Worm (Caenorhabditis elegans) whole organism, late embryonic: ENCODE measurements around the gene C06A12.8.

Source experiments
- C08G9.2 ChIP-seq: sonication (generic microtip); optimal IDR thresholded peaks from 2 replicates; lab custom pipeline; 2016; ENCODE audit warnings: mild to moderate bottlenecking, missing genetic modification characterization, moderate library complexity, missing compliant biosample characterization
- C38D4.7 ChIP-seq: fragments of 200-800 bp; sonication (Bioruptor generic); optimal IDR thresholded peaks from 2 replicates; lab custom pipeline; 2018; ENCODE audit warnings: mild to moderate bottlenecking, missing genetic modification characterization, moderate library complexity, missing compliant biosample characterization
- K09A11.1 ChIP-seq: sonication (generic microtip); optimal IDR thresholded peaks from 2 replicates; lab custom pipeline; 2017; ENCODE audit warnings: antibody characterized with exemption, mild to moderate bottlenecking, missing genetic modification characterization, missing compliant biosample characterization; ENCODE audit not compliant: insufficient read depth
- T23F11.4 ChIP-seq: fragments of 200-800 bp; sonication (Bioruptor generic); optimal IDR thresholded peaks from 2 replicates; lab custom pipeline; 2018; ENCODE audit warnings: mild to moderate bottlenecking, missing genetic modification characterization, missing compliant biosample characterization
- ahr-1 ChIP-seq: sonication (generic microtip); optimal IDR thresholded peaks from 2 replicates; lab custom pipeline; 2016; ENCODE audit warnings: missing genetic modification characterization, missing compliant biosample characterization
- ama-1 ChIP-seq: fragments of 150-350 bp; optimal IDR thresholded peaks from 2 replicates; lab custom pipeline; 2014
- ceh-18 ChIP-seq: sonication (generic microtip); optimal IDR thresholded peaks from 2 replicates; lab custom pipeline; 2016; ENCODE audit warnings: missing genetic modification characterization, missing compliant biosample characterization
- ceh-19 ChIP-seq: fragments of 200-800 bp; sonication (Bioruptor generic); optimal IDR thresholded peaks from 2 replicates; lab custom pipeline; 2018; ENCODE audit warnings: mild to moderate bottlenecking, missing genetic modification characterization, missing compliant biosample characterization
- ceh-22 ChIP-seq: sonication (generic microtip); optimal IDR thresholded peaks from 2 replicates; lab custom pipeline; 2017; ENCODE audit warnings: missing biosample characterization, missing genetic modification characterization
- ceh-30 ChIP-seq: fragments of 150-350 bp; optimal IDR thresholded peaks from 2 replicates; lab custom pipeline; 2014; ENCODE audit warnings: missing biosample characterization, missing genetic modification characterization
- ceh-45 ChIP-seq: fragments of 200-800 bp; sonication (Bioruptor generic); IDR thresholded peaks from 2 replicates; pipeline ENCODE4 v1.3.6; 2022; ENCODE audit warnings: missing genetic modification reagents, missing genetic modification characterization, missing compliant biosample characterization
- ceh-48 ChIP-seq: sonication (generic microtip); optimal IDR thresholded peaks from 2 replicates; lab custom pipeline; 2016; ENCODE audit warnings: missing genetic modification characterization, inconsistent platforms, missing compliant biosample characterization
- ceh-6 ChIP-seq: fragments of 200-800 bp; sonication (Bioruptor generic); optimal IDR thresholded peaks from 2 replicates; lab custom pipeline; 2018; ENCODE audit warnings: mild to moderate bottlenecking, missing genetic modification characterization, missing compliant biosample characterization
- che-1 ChIP-seq: sonication (generic microtip); optimal IDR thresholded peaks from 2 replicates; lab custom pipeline; 2016; ENCODE audit warnings: mild to moderate bottlenecking, missing genetic modification characterization, missing compliant biosample characterization
- dve-1 ChIP-seq: sonication (generic microtip); optimal IDR thresholded peaks from 2 replicates; lab custom pipeline; 2017; ENCODE audit warnings: antibody characterized with exemption, mild to moderate bottlenecking, missing genetic modification characterization, missing compliant biosample characterization
- ets-4 ChIP-seq: sonication (generic microtip); optimal IDR thresholded peaks from 2 replicates; lab custom pipeline; 2016; ENCODE audit warnings: missing genetic modification characterization, missing compliant biosample characterization
- eyg-1 ChIP-seq: sonication (generic microtip); optimal IDR thresholded peaks from 2 replicates; lab custom pipeline; 2016; ENCODE audit warnings: missing genotype, missing genetic modification characterization, missing compliant biosample characterization
- fkh-6 ChIP-seq: sonication (generic microtip); optimal IDR thresholded peaks from 2 replicates; lab custom pipeline; 2016; ENCODE audit warnings: missing genetic modification characterization, missing compliant biosample characterization
- gmeb-2 ChIP-seq: sonication (generic microtip); optimal IDR thresholded peaks from 2 replicates; lab custom pipeline; 2016; ENCODE audit warnings: missing genetic modification characterization, inconsistent platforms, missing compliant biosample characterization
- hlh-13 ChIP-seq: fragments of 200-800 bp; sonication (Bioruptor generic); optimal IDR thresholded peaks from 2 replicates; lab custom pipeline; 2018; ENCODE audit warnings: mild to moderate bottlenecking, missing genetic modification characterization, missing compliant biosample characterization
- hlh-15 ChIP-seq: sonication (generic microtip); optimal IDR thresholded peaks from 2 replicates; lab custom pipeline; 2016; ENCODE audit warnings: missing genetic modification characterization, missing compliant biosample characterization
- hlh-30 ChIP-seq: sonication (generic microtip); optimal IDR thresholded peaks from 2 replicates; lab custom pipeline; 2017; ENCODE audit warnings: antibody characterized with exemption, missing genetic modification characterization, missing compliant biosample characterization; ENCODE audit not compliant: insufficient read depth
- hlh-6 ChIP-seq: sonication (generic microtip); optimal IDR thresholded peaks from 2 replicates; lab custom pipeline; 2016; ENCODE audit warnings: missing genotype, missing genetic modification characterization, missing compliant biosample characterization
- hlh-8 ChIP-seq: sonication (generic microtip); optimal IDR thresholded peaks from 2 replicates; lab custom pipeline; 2016; ENCODE audit warnings: missing genotype, missing genetic modification characterization, missing compliant biosample characterization
- madf-2 ChIP-seq: sonication (generic microtip); optimal IDR thresholded peaks from 2 replicates; lab custom pipeline; 2017; ENCODE audit warnings: missing genetic modification characterization, missing compliant biosample characterization
- mec-3 ChIP-seq: sonication (generic microtip); optimal IDR thresholded peaks from 2 replicates; lab custom pipeline; 2016; ENCODE audit warnings: borderline replicate concordance, missing genetic modification characterization, missing compliant biosample characterization
- nhr-11 ChIP-seq: fragments of 150-350 bp; optimal IDR thresholded peaks from 2 replicates; lab custom pipeline; 2014; ENCODE audit warnings: missing biosample characterization, missing genetic modification characterization
- nhr-232 ChIP-seq: sonication (generic microtip); optimal IDR thresholded peaks from 2 replicates; lab custom pipeline; 2016; ENCODE audit warnings: missing genetic modification characterization, missing compliant biosample characterization
- npax-4 ChIP-seq: sonication (generic microtip); optimal IDR thresholded peaks from 2 replicates; lab custom pipeline; 2016; ENCODE audit warnings: missing genetic modification characterization, missing compliant biosample characterization
- pat-9 ChIP-seq: fragments of 200-800 bp; sonication (Bioruptor generic); optimal IDR thresholded peaks from 2 replicates; lab custom pipeline; 2018; ENCODE audit warnings: mild to moderate bottlenecking, missing genetic modification characterization, moderate library complexity, missing compliant biosample characterization
- pax-1 ChIP-seq: fragments of 150-350 bp; optimal IDR thresholded peaks from 2 replicates; lab custom pipeline; 2014; ENCODE audit warnings: missing biosample characterization, missing genetic modification characterization
- pqm-1 ChIP-seq: sonication (generic microtip); optimal IDR thresholded peaks from 2 replicates; lab custom pipeline; 2016; ENCODE audit warnings: missing genetic modification characterization, missing compliant biosample characterization
- pros-1 ChIP-seq: fragments of 150-350 bp; optimal IDR thresholded peaks from 2 replicates; lab custom pipeline; 2014; ENCODE audit warnings: missing biosample characterization, missing genetic modification reagents, missing genetic modification characterization
- rnt-1 ChIP-seq: sonication (generic microtip); optimal IDR thresholded peaks from 2 replicates; lab custom pipeline; 2016; ENCODE audit warnings: missing genetic modification characterization, missing compliant biosample characterization
- sox-2 ChIP-seq: fragments of 200-800 bp; sonication (Bioruptor generic); IDR thresholded peaks from 2 replicates; pipeline ENCODE4 v1.3.6; 2022; ENCODE audit warnings: missing genetic modification reagents, missing genetic modification characterization, missing compliant biosample characterization
- syd-9 ChIP-seq: sonication (generic microtip); optimal IDR thresholded peaks from 2 replicates; lab custom pipeline; 2016; ENCODE audit warnings: mild to moderate bottlenecking, missing genetic modification characterization, moderate library complexity, missing compliant biosample characterization
- tbx-7 ChIP-seq: sonication (generic microtip); optimal IDR thresholded peaks from 2 replicates; lab custom pipeline; 2016; ENCODE audit warnings: missing genotype, missing genetic modification characterization, missing compliant biosample characterization
- ttx-3 ChIP-seq: sonication (generic microtip); optimal IDR thresholded peaks from 2 replicates; lab custom pipeline; 2016; ENCODE audit warnings: missing genetic modification reagents, missing genetic modification characterization, missing compliant biosample characterization
- zip-5 ChIP-seq: sonication (generic microtip); optimal IDR thresholded peaks from 2 replicates; lab custom pipeline; 2016; ENCODE audit warnings: missing genetic modification characterization, missing compliant biosample characterization

The C06A12.8 gene

DNA sequence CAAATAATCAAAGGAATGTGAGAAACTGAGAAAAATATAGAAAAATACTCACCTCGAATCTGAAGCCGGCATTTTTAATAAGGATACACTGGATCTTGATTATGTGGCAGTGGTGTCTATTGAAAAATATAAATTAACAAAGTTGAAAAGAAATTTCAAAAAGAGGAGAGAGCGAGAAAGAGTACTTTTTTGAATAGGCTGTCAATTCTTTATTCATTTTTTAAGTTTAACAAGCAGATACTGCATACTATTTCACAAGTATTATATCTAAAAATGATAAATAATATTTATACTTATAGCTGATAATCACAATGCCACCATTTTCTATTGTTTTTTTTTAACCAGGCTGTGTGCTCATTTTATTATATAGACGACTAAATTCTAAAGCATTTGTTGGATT is 19.4 kb upstream of the C06A12.8 start, which contains the start of gene npr-26:
npr-26 (minus strand) TSS at position 101 of the 400 bp plus-strand sequence.
- TF ChIP-seq tbx-7 (tag; lab: Kevin White, UChicago): no peak
- no peak for TF ChIP-seq eyg-1 (tag; lab: Kevin White, UChicago)
- TF ChIP-seq syd-9: no peak
- TF ChIP-seq ama-1 (lab: Kevin White, UChicago): no peak
- TF ChIP-seq ets-4 (tag; lab: Kevin White, UChicago): no peak
- TF ChIP-seq dve-1 (tag; lab: Kevin White, UChicago): no peak
- no peak for TF ChIP-seq ceh-22 (tag; lab: Kevin White, UChicago)
- no peak for TF ChIP-seq mec-3
- no peak for TF ChIP-seq ceh-6 (GFP tag; lab: Kevin White, UChicago)
- TF ChIP-seq fkh-6 (tag; lab: Kevin White, UChicago): no peak
- no peak for TF ChIP-seq gmeb-2 (tag; lab: Kevin White, UChicago)
- no peak for TF ChIP-seq ceh-45 (GFP tag; lab: Robert Waterston, UW)
- no peak for TF ChIP-seq pqm-1 (tag; lab: Kevin White, UChicago)
- TF ChIP-seq hlh-30 (tag; lab: Kevin White, UChicago): no peak
- no peak for TF ChIP-seq pros-1

DNA sequence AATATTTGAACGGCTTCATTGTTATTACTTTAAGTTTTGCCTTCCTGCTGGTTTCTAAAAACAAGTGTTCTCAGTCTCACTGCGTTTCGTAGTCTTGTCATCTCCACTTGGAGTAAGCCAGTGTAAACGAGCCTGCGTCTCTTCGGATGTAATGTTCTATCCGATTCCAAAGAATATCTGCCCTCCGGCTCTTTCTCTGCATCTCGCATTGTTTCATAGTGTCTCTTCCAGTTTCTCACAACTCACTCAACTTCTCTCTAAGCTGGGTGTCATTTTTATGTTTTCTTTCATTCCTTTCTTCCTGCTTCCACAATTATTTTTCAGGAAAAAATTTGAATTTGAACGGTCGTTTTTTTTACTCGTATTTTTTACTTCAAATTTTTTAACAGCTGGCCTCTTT is 10.2 kb upstream of the C06A12.8 start:
- no peak for TF ChIP-seq ttx-3 (tag; lab: Kevin White, UChicago)
- TF ChIP-seq hlh-6 (tag; lab: Kevin White, UChicago): no peak
- TF ChIP-seq npax-4 (tag; lab: Kevin White, UChicago): no peak
- TF ChIP-seq C38D4.7: no peak
- no peak for TF ChIP-seq C08G9.2 (tag; lab: Kevin White, UChicago)
- no peak for TF ChIP-seq ahr-1
- TF ChIP-seq nhr-232 (tag; lab: Kevin White, UChicago): no peak
- TF ChIP-seq T23F11.4: no peak
- no peak for TF ChIP-seq nhr-11 (tag; lab: Kevin White, UChicago)
- no peak for TF ChIP-seq K09A11.1 (tag; lab: Kevin White, UChicago)
- TF ChIP-seq madf-2 (tag; lab: Kevin White, UChicago): no peak
- TF ChIP-seq rnt-1 (tag; lab: Kevin White, UChicago): no peak
- TF ChIP-seq fkh-6 (tag; lab: Kevin White, UChicago): no peak
- TF ChIP-seq ceh-19 (GFP tag; lab: Kevin White, UChicago): no peak
- TF ChIP-seq hlh-30 (tag; lab: Kevin White, UChicago): no peak
- no peak for TF ChIP-seq sox-2 (GFP tag; lab: Robert Waterston, UW)
- no peak for TF ChIP-seq zip-5 (tag; lab: Kevin White, UChicago)
- no peak for TF ChIP-seq pat-9 (tag; lab: Kevin White, UChicago)

ce11 chrIV:17427423-17427822 is 9.7 kb upstream of the C06A12.8 start, which contains the start of gene C06A12.3:
TSS of gene C06A12.3 (plus strand) at chrIV:17427723.
- no peak for TF ChIP-seq che-1
- TF ChIP-seq hlh-15: no peak
- no peak for TF ChIP-seq dve-1 (tag; lab: Kevin White, UChicago)
- no peak for TF ChIP-seq hlh-13
- TF ChIP-seq sox-2 (GFP tag; lab: Robert Waterston, UW): no peak
- TF ChIP-seq hlh-8 (tag; lab: Kevin White, UChicago): no peak
- no peak for TF ChIP-seq pat-9 (tag; lab: Kevin White, UChicago)
- TF ChIP-seq ceh-48 (tag; lab: Kevin White, UChicago): no peak
- TF ChIP-seq eyg-1 (tag; lab: Kevin White, UChicago): no peak
- no peak for TF ChIP-seq pqm-1 (tag; lab: Kevin White, UChicago)
- TF ChIP-seq npax-4 (tag; lab: Kevin White, UChicago): no peak
- TF ChIP-seq madf-2 (tag; lab: Kevin White, UChicago): no peak
- no peak for TF ChIP-seq ceh-30 (tag; lab: Kevin White, UChicago)
- TF ChIP-seq fkh-6 (tag; lab: Kevin White, UChicago): no peak
- no peak for TF ChIP-seq pax-1 (tag; lab: Kevin White, UChicago)
- no peak for TF ChIP-seq ceh-18 (tag; lab: Kevin White, UChicago)
- no peak for TF ChIP-seq syd-9
- TF ChIP-seq ceh-6 (GFP tag; lab: Kevin White, UChicago): no peak
- no peak for TF ChIP-seq ama-1 (lab: Kevin White, UChicago)
- TF ChIP-seq C38D4.7: no peak
